Worm (Caenorhabditis elegans): ENCODE measurements around the gene F16G10.8.

Gene F16G10.8

DNA sequence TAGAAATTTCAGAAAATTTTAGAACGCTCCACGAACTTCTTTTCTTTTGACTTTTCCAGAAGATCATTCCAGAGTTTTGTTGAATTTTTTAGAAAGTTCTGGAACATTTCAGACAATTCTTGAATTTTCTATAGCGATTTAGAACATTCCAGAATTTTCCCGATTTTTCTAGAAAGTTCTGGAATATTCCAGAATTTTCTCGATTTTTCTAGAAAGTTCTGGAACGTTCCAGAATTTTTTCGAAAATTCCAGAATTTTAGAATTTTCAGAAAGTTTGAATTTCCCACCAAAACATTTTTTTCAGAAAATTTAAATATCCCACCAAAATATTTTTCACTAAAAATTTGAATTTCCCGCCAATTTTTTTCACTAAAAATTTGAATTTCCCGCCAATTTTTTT is 35.2 kb downstream of the F16G10.8 start:
- peak; percentile 93 for TF ChIP-seq hsf-1 (GFP tag; IDR thresholded peaks at IDR 0.05)

DNA sequence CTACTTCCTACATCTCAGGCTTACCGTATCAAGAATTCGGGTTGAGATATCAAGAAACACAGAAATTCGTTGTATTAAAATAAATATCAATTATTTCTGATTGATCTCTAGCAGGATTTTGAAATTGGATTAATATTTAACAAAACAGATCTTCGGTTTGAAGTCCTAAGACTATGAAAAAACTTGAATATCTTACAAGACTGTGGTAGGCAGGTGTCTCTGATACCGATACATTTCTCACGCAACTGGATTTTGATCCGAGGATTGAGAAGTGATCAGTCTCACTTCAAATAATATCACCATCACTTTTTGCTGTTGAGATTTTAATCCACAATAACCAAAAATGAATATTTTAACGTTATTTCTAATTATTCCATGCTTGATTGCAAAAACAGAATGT is 36.6 kb downstream of the F16G10.8 start, which contains the start of gene F43C11.4:
Gene F43C11.4 (plus strand): TSS at position 301 of the 400 bp plus-strand sequence.
- TF ChIP-seq ama-1 (optimal IDR thresholded peaks at IDR 0.05) = no peak
- no peak for TF ChIP-seq ama-1 (GFP tag; optimal IDR thresholded peaks at IDR 0.05)
- TF ChIP-seq somi-1 (GFP tag; optimal IDR thresholded peaks at IDR 0.05) = no peak
- TF ChIP-seq hmg-1.2 (GFP tag; IDR thresholded peaks at IDR 0.05) = no peak
- TF ChIP-seq ztf-18 (tag; optimal IDR thresholded peaks at IDR 0.05) = no peak
- TF ChIP-seq Y56A3A.18 (GFP tag; IDR thresholded peaks at IDR 0.05) = no peak

DNA sequence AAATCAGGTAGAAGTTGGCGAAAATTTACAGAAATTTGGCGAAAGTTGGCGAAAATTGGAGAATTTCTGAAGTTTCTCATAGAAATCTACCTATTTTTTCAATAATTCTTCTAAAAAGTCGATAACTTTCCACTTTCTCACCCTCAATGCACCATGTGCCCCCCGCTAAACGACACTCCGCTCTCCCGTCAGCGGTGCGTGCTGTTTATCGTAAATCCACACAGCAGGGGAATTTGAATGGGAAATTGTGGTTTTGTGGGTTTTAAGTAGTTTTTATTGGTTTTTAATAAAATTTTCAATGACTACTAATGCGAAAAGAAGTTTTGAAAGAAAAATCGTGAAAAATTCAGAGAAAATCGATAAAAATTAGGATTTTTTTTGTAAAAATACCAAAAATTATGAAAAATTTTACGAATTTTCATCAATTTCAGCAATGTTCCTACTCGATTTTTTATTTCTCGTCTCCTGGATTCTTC is 41.2 kb downstream of the F16G10.8 start, which contains the start of gene F43C11.6:
Gene F43C11.6 (plus strand): TSS at position 426 of the 476 bp plus-strand sequence.
- TF ChIP-seq F49E8.2 (tag; optimal IDR thresholded peaks at IDR 0.05; ENCODE audit: insufficient read depth) (no peak), him-1 (tag; optimal IDR thresholded peaks at IDR 0.05) (no peak), hmg-20 (GFP tag; IDR thresholded peaks at IDR 0.05) (no peak), fkh-3 (tag; optimal IDR thresholded peaks at IDR 0.05) (no peak), attf-3 (GFP tag; conservative IDR thresholded peaks at IDR 0.05) (peak; percentile 89), nfya-2 (GFP tag; IDR thresholded peaks at IDR 0.05) (no peak), ekl-4 (GFP tag; IDR thresholded peaks at IDR 0.05) (no peak), nhr-120 (GFP tag; IDR thresholded peaks at IDR 0.05) (no peak), ceh-79 (tag; optimal IDR thresholded peaks at IDR 0.05) (no peak), attf-5 (GFP tag; optimal IDR thresholded peaks at IDR 0.05) (peak; percentile 25), hrde-1 (tag; optimal IDR thresholded peaks at IDR 0.05; ENCODE audit: borderline replicate concordance) (no peak), unc-62 (GFP tag; optimal IDR thresholded peaks at IDR 0.05) (no peak), madf-3 (GFP tag; IDR thresholded peaks at IDR 0.05) (no peak)

DNA sequence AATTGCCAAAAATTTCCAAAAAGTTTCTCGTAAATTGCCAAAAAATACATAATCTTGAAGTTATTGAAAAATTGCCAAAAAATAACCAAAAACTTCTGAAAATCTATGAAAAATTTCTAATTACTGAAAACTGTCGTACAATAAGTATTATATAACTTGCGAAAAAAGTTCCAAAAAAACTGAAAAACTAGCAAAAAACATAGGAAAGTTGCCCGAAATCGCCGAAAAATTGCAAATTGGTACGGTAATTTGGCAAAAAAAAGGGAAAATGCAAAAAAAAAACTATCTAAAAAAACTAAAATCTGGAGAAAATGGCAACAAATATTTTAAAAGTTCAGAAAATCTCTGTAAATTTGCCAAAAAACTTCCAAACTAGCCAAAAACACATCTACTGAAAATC is 41.7 kb downstream of the F16G10.8 start, which contains the start of gene enri-1:
Gene enri-1 (minus strand): TSS at position 101 of the 400 bp plus-strand sequence.
- TF ChIP-seq dox-1 (GFP tag; IDR thresholded peaks at IDR 0.05) (no peak), ztf-25 (GFP tag; IDR thresholded peaks at IDR 0.05) (no peak), F57C9.4 (tag; optimal IDR thresholded peaks at IDR 0.05) (no peak), hsf-1 (GFP tag; IDR thresholded peaks at IDR 0.05) (no peak), F52B5.7 (tag; optimal IDR thresholded peaks at IDR 0.05) (no peak), Y79H2A.3 (GFP tag; conservative IDR thresholded peaks at IDR 0.05) (no peak), let-526 (GFP tag; IDR thresholded peaks at IDR 0.05) (no peak), ztf-26 (tag; optimal IDR thresholded peaks at IDR 0.05) (no peak), ceh-79 (tag; optimal IDR thresholded peaks at IDR 0.05) (no peak), cebp-1 (GFP tag; IDR thresholded peaks at IDR 0.05) (no peak), cebp-1 (tag; optimal IDR thresholded peaks at IDR 0.05) (no peak), B0019.2 (GFP tag; conservative IDR thresholded peaks at IDR 0.05) (no peak), unc-62 (GFP tag; optimal IDR thresholded peaks at IDR 0.05) (no peak), F39B2.1 (GFP tag; IDR thresholded peaks at IDR 0.05) (no peak), F55B11.4 (tag; optimal IDR thresholded peaks at IDR 0.05; ENCODE audit: borderline replicate concordance, insufficient read depth) (no peak), somi-1 (GFP tag; optimal IDR thresholded peaks at IDR 0.05) (no peak), ccch-3 (GFP tag; optimal IDR thresholded peaks at IDR 0.05) (no peak), rec-8 (tag; optimal IDR thresholded peaks at IDR 0.05) (no peak), F57A8.1 (GFP tag; optimal IDR thresholded peaks at IDR 0.05) (no peak), B0336.3 (GFP tag; IDR thresholded peaks at IDR 0.05) (no peak), hmg-20 (GFP tag; IDR thresholded peaks at IDR 0.05) (no peak)

Data from whole organism, young adult.